Fruit fly (Drosophila melanogaster) whole organism, wandering third instar larva: ENCODE measurements around the gene CG1492.

Experiments used
- Abd-B ChIP-seq: fragments of >200 bp; optimal IDR thresholded peaks from 2 replicates; lab custom pipeline; 2017; ENCODE audit warnings: missing biosample characterization, missing genetic modification characterization
- CG32264 ChIP-seq: fragments of 200-800 bp; sonication (Bioruptor generic); optimal IDR thresholded peaks from 2 replicates; lab custom pipeline; 2016; ENCODE audit warnings: missing biosample characterization, missing genetic modification characterization
- CG9705 ChIP-seq: fragments of 200-800 bp; sonication (Bioruptor generic); optimal IDR thresholded peaks from 2 replicates; lab custom pipeline; 2018; ENCODE audit warnings: missing biosample characterization, mild to moderate bottlenecking, missing genetic modification characterization
- CrebA ChIP-seq: fragments of 200-800 bp; sonication (Bioruptor generic); optimal IDR thresholded peaks from 2 replicates; lab custom pipeline; 2016; ENCODE audit warnings: missing biosample characterization, mild to moderate bottlenecking, missing genetic modification characterization, borderline replicate concordance
- Dfd ChIP-seq: fragments of >200 bp; optimal IDR thresholded peaks from 2 replicates; lab custom pipeline; 2017; ENCODE audit warnings: missing biosample characterization, missing genetic modification characterization
- Dif ChIP-seq: fragments of 200-275, 200-300 bp; sonication (Bioruptor generic); optimal IDR thresholded peaks from 2 replicates; lab custom pipeline; 2018; ENCODE audit warnings: missing biosample characterization, missing genetic modification characterization; ENCODE audit not compliant: partially characterized antibody
- GATAd ChIP-seq: sonication (Bioruptor generic); optimal IDR thresholded peaks from 2 replicates; lab custom pipeline; 2016; ENCODE audit warnings: missing biosample characterization, missing genetic modification characterization
- HLH106 ChIP-seq: fragments of 200-800 bp; optimal IDR thresholded peaks from 3 replicates; lab custom pipeline; 2019; ENCODE audit warnings: missing biosample characterization, mild to moderate bottlenecking, missing genetic modification characterization, moderate library complexity
- Hnf4 ChIP-seq: fragments of 200-800 bp; sonication (Bioruptor generic); optimal IDR thresholded peaks from 2 replicates; lab custom pipeline; 2016; ENCODE audit warnings: missing biosample characterization, mild to moderate bottlenecking, missing genetic modification characterization
- Hr78 ChIP-seq: fragments of >200 bp; optimal IDR thresholded peaks from 2 replicates; lab custom pipeline; 2017; ENCODE audit warnings: missing biosample characterization, missing genetic modification characterization
- Mio ChIP-seq: sonication (Bioruptor generic); optimal IDR thresholded peaks from 2 replicates; lab custom pipeline; 2016; ENCODE audit warnings: missing biosample characterization, missing genetic modification characterization
- Myc ChIP-seq: fragments of >200 bp; optimal IDR thresholded peaks from 2 replicates; lab custom pipeline; 2017
- N ChIP-seq: fragments of >200 bp; optimal IDR thresholded peaks from 2 replicates; lab custom pipeline; 2018; ENCODE audit warnings: missing biosample characterization, missing external identifiers, missing genetic modification characterization
- OdsH ChIP-seq: fragments of 200-800 bp; sonication (Bioruptor generic); optimal IDR thresholded peaks from 2 replicates; lab custom pipeline; 2016; ENCODE audit warnings: missing biosample characterization, mild to moderate bottlenecking, missing genetic modification characterization
- Rel ChIP-seq, 2 experiments: fragments of 200-800 bp; sonication (Bioruptor generic) in 1 of 2; optimal IDR thresholded peaks; 2 replicates in 1 of 2; 3 replicates in 1 of 2; lab custom pipeline; 2016 to 2019; ENCODE audit warnings: mild to moderate bottlenecking in 2 of 2, missing biosample characterization in 2 of 2, missing genetic modification characterization in 2 of 2, moderate library complexity in 1 of 2
- Vsx2 ChIP-seq: fragments of 200-300, 225-300 bp; sonication (Bioruptor generic); optimal IDR thresholded peaks from 2 replicates; lab custom pipeline; 2018; ENCODE audit warnings: missing biosample characterization, missing genetic modification characterization; ENCODE audit not compliant: partially characterized antibody
- br ChIP-seq: fragments of 200-800 bp; sonication (Bioruptor generic); optimal IDR thresholded peaks from 2 replicates; lab custom pipeline; 2016; ENCODE audit warnings: missing biosample characterization, missing genetic modification characterization
- brk ChIP-seq: fragments of 200-800 bp; sonication (Bioruptor generic); optimal IDR thresholded peaks from 2 replicates; lab custom pipeline; 2016; ENCODE audit warnings: missing biosample characterization, mild to moderate bottlenecking, missing genetic modification characterization
- dl ChIP-seq, 2 experiments: fragments of 175-275, 200-275 bp in 1 of 2; fragments of 200-275 bp in 1 of 2; sonication (Bioruptor generic); optimal IDR thresholded peaks; lab custom pipeline; 2018; ENCODE audit warnings: mild to moderate bottlenecking in 2 of 2, missing biosample characterization in 2 of 2, missing genetic modification characterization in 2 of 2, moderate library complexity in 2 of 2; ENCODE audit not compliant: partially characterized antibody in 2 of 2, insufficient read depth in 1 of 2
- dmrt93B ChIP-seq: fragments of 200-800 bp; sonication (Bioruptor generic); optimal IDR thresholded peaks from 2 replicates; lab custom pipeline; 2018; ENCODE audit warnings: missing biosample characterization, mild to moderate bottlenecking, missing genetic modification characterization
- dsf ChIP-seq: sonication (Bioruptor generic); optimal IDR thresholded peaks from 2 replicates; lab custom pipeline; 2016; ENCODE audit warnings: missing biosample characterization, missing genetic modification characterization, borderline replicate concordance
- ey ChIP-seq: fragments of 200-800 bp; sonication (Bioruptor generic); optimal IDR thresholded peaks from 2 replicates; lab custom pipeline; 2016; ENCODE audit warnings: missing biosample characterization, missing genetic modification characterization
- foxo ChIP-seq, 2 experiments: fragments of 200-800 bp; sonication (Bioruptor generic); optimal IDR thresholded peaks; 2 replicates in 1 of 2; 3 replicates in 1 of 2; lab custom pipeline; 2016 to 2017; ENCODE audit warnings: missing biosample characterization in 2 of 2, missing genetic modification characterization in 2 of 2
- fru ChIP-seq: fragments of 200-800 bp; sonication (Bioruptor generic); optimal IDR thresholded peaks from 3 replicates; lab custom pipeline; 2016; ENCODE audit warnings: missing biosample characterization, mild to moderate bottlenecking, missing genetic modification characterization
- jim ChIP-seq: fragments of 175-275, 200-325 bp; sonication (Bioruptor generic); optimal IDR thresholded peaks from 2 replicates; lab custom pipeline; 2016; ENCODE audit warnings: missing biosample characterization, mild to moderate bottlenecking, missing genetic modification characterization
- lola ChIP-seq: fragments of >200 bp; optimal IDR thresholded peaks from 2 replicates; lab custom pipeline; 2017; ENCODE audit warnings: missing biosample characterization, missing genetic modification characterization
- pan ChIP-seq: fragments of >200 bp; optimal IDR thresholded peaks from 2 replicates; lab custom pipeline; 2017
- psq ChIP-seq: fragments of 200-800 bp; sonication (Bioruptor generic); optimal IDR thresholded peaks from 3 replicates; lab custom pipeline; 2017; ENCODE audit warnings: missing biosample characterization, mild to moderate bottlenecking, missing genetic modification characterization, moderate library complexity
- rgr ChIP-seq: fragments of 200-800 bp; sonication (Bioruptor generic); optimal IDR thresholded peaks from 3 replicates; lab custom pipeline; 2016; ENCODE audit warnings: missing biosample characterization, mild to moderate bottlenecking, missing genetic modification characterization
- sage ChIP-seq: fragments of 200-800 bp; sonication (Bioruptor generic); optimal IDR thresholded peaks from 2 replicates; lab custom pipeline; 2016; ENCODE audit warnings: missing biosample characterization, mild to moderate bottlenecking, missing genetic modification characterization
- tai ChIP-seq: sonication (Bioruptor generic); optimal IDR thresholded peaks from 2 replicates; lab custom pipeline; 2016; ENCODE audit warnings: missing biosample characterization, missing genetic modification characterization
- usp ChIP-seq: fragments of >200 bp; optimal IDR thresholded peaks from 2 replicates; lab custom pipeline; 2017; ENCODE audit warnings: missing biosample characterization, missing genetic modification characterization
- woc ChIP-seq: sonication (Bioruptor generic); optimal IDR thresholded peaks from 2 replicates; lab custom pipeline; 2016; ENCODE audit warnings: missing biosample characterization, mild to moderate bottlenecking, missing genetic modification characterization

Gene CG1492

DNA sequence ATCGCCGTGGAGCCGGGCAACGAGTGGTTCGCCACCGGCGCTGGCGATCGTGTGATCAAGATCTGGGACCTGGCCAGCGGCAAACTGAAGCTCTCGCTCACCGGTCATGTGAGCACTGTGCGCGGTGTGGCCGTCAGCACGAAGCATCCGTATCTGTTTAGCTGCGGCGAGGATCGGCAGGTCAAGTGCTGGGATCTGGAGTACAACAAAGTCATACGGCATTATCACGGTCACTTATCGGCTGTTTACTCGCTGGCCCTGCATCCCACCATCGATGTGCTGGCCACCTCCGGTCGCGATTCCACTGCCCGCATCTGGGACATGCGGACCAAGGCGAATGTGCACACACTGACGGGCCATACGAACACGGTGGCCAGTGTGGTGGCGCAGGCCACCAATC is 9.7 kb upstream of the CG1492 start:
- TF ChIP-seq tai (GFP tag; lab: Kevin White, UChicago) (no peak), foxo (GFP tag; optimal IDR thresholded peaks at IDR 0.05; lab: Kevin White, UChicago) (no peak), fru (no peak), sage (GFP tag; lab: Kevin White, UChicago) (no peak), HLH106 (tag; lab: Kevin White, UChicago) (no peak), jim (GFP tag; lab: Kevin White, UChicago) (no peak), Hr78 (GFP tag; lab: Kevin White, UChicago) (no peak), N (GFP tag; lab: Kevin White, UChicago) (no peak), dl (GFP tag; optimal IDR thresholded peaks at IDR 0.05; lab: Kevin White, UChicago; ENCODE audit: insufficient read depth in 1 of 2, partially characterized antibody in 2 of 2) (no peak), rgr (GFP tag; lab: Kevin White, UChicago) (no peak), woc (GFP tag; lab: Kevin White, UChicago) (no peak), Dfd (GFP tag; lab: Kevin White, UChicago) (no peak), dsf (GFP tag; lab: Kevin White, UChicago) (no peak), br (GFP tag; lab: Kevin White, UChicago) (no peak), brk (GFP tag; lab: Kevin White, UChicago) (no peak)

DNA sequence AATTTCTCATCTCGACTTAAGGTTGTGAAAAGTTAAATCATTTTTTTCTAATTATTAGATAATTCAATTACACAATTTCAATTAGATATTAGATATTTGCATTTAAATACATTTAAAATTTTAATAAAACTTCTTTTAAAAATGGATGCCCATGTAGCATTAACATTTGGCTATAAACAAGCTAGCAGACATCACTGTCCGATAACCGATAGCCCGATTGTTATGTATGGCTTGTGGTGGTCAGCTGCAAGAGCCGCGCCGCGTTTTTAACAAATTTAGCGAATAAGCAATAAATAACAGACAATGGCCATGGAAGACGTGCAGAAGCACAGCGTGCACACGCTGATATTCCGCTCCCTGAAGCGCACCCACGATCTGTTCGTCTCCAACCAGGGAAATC is 8.8 kb upstream of the CG1492 start, which contains the start of gene Tango4:
Tango4 (plus strand) TSS at position 212 of the 400 bp plus-strand sequence.
- TF ChIP-seq Dif (GFP tag; lab: Kevin White, UChicago) (no peak), Myc (lab: Kevin White, UChicago) (peak; percentile 62), N (GFP tag; lab: Kevin White, UChicago) (no peak), woc (GFP tag; lab: Kevin White, UChicago) (peak; percentile 31)

DNA sequence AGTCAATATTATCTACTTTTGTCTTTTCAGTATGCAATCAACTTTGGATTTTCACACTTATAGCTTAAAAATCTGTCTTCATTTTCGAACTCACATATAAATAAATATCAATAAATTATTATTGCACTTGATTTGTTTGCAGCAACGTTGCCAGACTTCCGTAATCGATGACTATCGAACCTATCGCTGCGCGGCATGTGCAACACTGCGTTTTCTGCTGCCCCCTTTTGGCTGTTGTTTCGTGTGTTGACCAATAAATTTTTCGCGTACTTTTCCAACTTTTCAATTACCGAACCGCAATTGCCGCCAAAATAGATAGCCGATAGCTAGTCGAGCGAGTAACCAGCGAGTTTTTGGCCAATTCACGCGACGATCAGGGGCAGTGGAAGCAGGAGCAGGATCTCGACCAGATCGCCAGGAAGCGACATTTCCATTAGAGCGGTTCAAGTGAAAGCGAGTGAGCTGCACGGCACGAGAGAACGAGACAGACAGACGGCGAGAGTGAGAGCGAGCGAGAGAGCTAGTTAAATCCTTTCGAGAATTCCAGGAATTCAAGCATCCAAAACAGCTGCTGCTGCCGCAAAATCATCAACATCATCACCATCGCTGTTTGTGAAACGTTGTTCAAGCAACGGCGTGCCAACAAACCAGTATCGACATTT is 6.6 kb upstream of the CG1492 start, which contains the start of gene Lsm12a:
Lsm12a (plus strand) TSS at position 201 of the 662 bp plus-strand sequence.
- TF ChIP-seq GATAd (GFP tag; lab: Kevin White, UChicago) (no peak), Rel (GFP tag; optimal IDR thresholded peaks at IDR 0.05; lab: Kevin White, UChicago) (no peak), Rel (tag; optimal IDR thresholded peaks at IDR 0.05; lab: Kevin White, UChicago) (peak; percentile 38), sage (GFP tag; lab: Kevin White, UChicago) (no peak), psq (GFP tag; lab: Kevin White, UChicago) (peak; percentile 87)

DNA sequence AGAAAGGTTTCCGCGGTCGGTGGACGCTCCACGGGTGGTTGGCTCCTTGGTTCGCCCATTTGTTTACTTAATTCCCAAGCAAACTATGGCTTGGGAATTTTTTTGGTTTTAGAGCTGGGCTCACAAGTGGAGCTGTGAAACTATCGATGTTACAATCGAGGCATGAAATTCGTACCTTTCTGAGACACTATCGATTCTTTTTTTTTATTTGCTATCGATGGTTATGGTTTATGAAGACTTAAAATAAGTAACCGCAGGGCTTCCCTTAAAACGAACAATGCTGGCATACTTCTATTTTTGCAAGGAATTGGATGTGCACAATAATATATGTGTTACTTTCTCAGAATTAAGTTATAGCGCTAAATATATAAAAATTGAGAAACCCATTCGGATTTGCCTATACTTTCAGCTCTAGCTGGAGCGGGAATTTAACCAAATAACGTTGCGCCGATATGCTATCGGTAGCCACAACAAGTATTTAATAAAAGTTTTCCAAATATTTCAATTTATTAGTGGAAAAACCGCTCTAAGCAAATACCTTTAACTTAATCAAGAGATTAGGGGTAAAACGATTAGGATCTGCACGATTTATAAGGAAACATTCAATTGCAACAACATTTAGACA is 5.9 kb upstream of the CG1492 start, which contains the start of gene Chrac-16:
Chrac-16 (minus strand) TSS at position 147 of the 625 bp plus-strand sequence.
- peak; percentile 2 for TF ChIP-seq HLH106 (tag; lab: Kevin White, UChicago)
- TF ChIP-seq Hnf4 (GFP tag; lab: Kevin White, UChicago): no peak
- TF ChIP-seq fru: no peak
- TF ChIP-seq Rel (GFP tag; optimal IDR thresholded peaks at IDR 0.05; lab: Kevin White, UChicago): no peak
- peak; percentile 32 for TF ChIP-seq Rel (tag; optimal IDR thresholded peaks at IDR 0.05; lab: Kevin White, UChicago)
- no peak for TF ChIP-seq dl (GFP tag; optimal IDR thresholded peaks at IDR 0.05; lab: Kevin White, UChicago; ENCODE audit: insufficient read depth in 1 of 2, partially characterized antibody in 2 of 2)
- no peak for TF ChIP-seq Vsx2
- TF ChIP-seq OdsH (GFP tag; lab: Kevin White, UChicago): no peak
- no peak for TF ChIP-seq psq (GFP tag; lab: Kevin White, UChicago)
- peak; percentile 30 for TF ChIP-seq woc (GFP tag; lab: Kevin White, UChicago)
- no peak for TF ChIP-seq rgr (GFP tag; lab: Kevin White, UChicago)
- no peak for TF ChIP-seq CrebA
- TF ChIP-seq foxo (GFP tag; optimal IDR thresholded peaks at IDR 0.05; lab: Kevin White, UChicago): no peak
- TF ChIP-seq CG9705 (GFP tag; lab: Kevin White, UChicago): no peak
- no peak for TF ChIP-seq Abd-B (GFP tag; lab: Kevin White, UChicago)
- TF ChIP-seq pan: no peak
- no peak for TF ChIP-seq br (GFP tag; lab: Kevin White, UChicago)

DNA sequence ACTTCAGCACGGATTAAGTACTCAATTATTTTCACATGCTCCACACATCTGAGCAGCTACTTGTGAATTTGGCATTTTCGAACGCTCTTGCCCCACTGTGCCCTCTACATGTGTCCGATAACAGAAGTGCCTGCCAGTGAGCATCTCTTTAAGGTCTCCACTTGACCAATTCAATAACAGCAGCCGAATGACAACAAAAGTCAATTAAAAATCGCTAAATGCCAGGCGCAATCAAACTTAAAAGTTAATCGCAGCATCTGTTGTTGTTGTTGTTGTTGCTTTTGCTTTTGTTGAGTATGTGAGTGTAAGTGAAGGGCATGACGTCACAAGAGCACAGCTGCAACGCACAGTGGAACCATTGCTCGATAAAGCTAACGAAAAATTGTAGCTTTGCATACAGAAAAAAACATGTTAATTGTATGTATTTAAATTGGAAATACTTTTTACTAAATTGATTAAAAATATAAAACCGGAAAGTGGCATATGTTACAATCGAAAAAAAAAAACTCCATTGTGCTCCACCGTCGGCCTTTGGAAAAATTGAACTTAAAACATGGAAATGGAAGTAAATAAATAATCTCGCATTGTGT is 2.9 kb upstream of the CG1492 start:
- TF ChIP-seq dmrt93B (GFP tag; lab: Kevin White, UChicago) (no peak), OdsH (GFP tag; lab: Kevin White, UChicago) (peak; percentile 33), pan (no peak), Hnf4 (GFP tag; lab: Kevin White, UChicago) (peak; percentile 17), br (GFP tag; lab: Kevin White, UChicago) (peak; percentile 34), Vsx2 (no peak), Mio (GFP tag; lab: Kevin White, UChicago) (no peak), ey (peak; percentile 37), Rel (GFP tag; optimal IDR thresholded peaks at IDR 0.05; lab: Kevin White, UChicago) (no peak), Rel (tag; optimal IDR thresholded peaks at IDR 0.05; lab: Kevin White, UChicago) (peak; percentile 18), dl (GFP tag; optimal IDR thresholded peaks at IDR 0.05; lab: Kevin White, UChicago; ENCODE audit: insufficient read depth in 1 of 2, partially characterized antibody in 2 of 2) (no peak), fru (peak; percentile 79), jim (GFP tag; lab: Kevin White, UChicago) (no peak), tai (GFP tag; lab: Kevin White, UChicago) (no peak), dsf (GFP tag; lab: Kevin White, UChicago) (no peak), GATAd (GFP tag; lab: Kevin White, UChicago) (no peak), Hr78 (GFP tag; lab: Kevin White, UChicago) (no peak), CG32264 (GFP tag; lab: Kevin White, UChicago) (no peak), usp (GFP tag; lab: Kevin White, UChicago) (no peak), N (GFP tag; lab: Kevin White, UChicago) (no peak), lola (GFP tag; lab: Kevin White, UChicago) (no peak), woc (GFP tag; lab: Kevin White, UChicago) (peak; percentile 54), foxo (GFP tag; optimal IDR thresholded peaks at IDR 0.05; lab: Kevin White, UChicago) (peak in 1 of 2 experiments; percentile 61), psq (GFP tag; lab: Kevin White, UChicago) (peak; percentile 42), CG9705 (GFP tag; lab: Kevin White, UChicago) (no peak)
